Worm (Caenorhabditis elegans) whole organism, mixed stage, embryonic: ENCODE measurements around the gene nhr-61.

ENCODE experiments used
- blmp-1 ChIP-seq: fragments of 150-350 bp; optimal IDR thresholded peaks from 2 replicates; lab custom pipeline; 2014; ENCODE audit warnings: missing biosample characterization, missing genetic modification characterization
- lin-13 ChIP-seq: fragments of 150-350 bp; optimal IDR thresholded peaks from 2 replicates; lab custom pipeline; 2014; ENCODE audit warnings: missing biosample characterization, missing genetic modification characterization
- lin-32 ChIP-seq: fragments of 200-800 bp; sonication (Bioruptor generic); optimal IDR thresholded peaks from 2 replicates; lab custom pipeline; 2018; ENCODE audit warnings: mild to moderate bottlenecking, missing genetic modification characterization, missing compliant biosample characterization
- nhr-237 ChIP-seq: fragments of 150-350 bp; optimal IDR thresholded peaks from 2 replicates; lab custom pipeline; 2014; ENCODE audit warnings: missing biosample characterization, missing genetic modification characterization
- snpc-4 ChIP-seq: fragments of 150-350 bp; optimal IDR thresholded peaks from 2 replicates; lab custom pipeline; 2014; ENCODE audit warnings: missing biosample characterization, missing genetic modification characterization
- ztf-11 ChIP-seq: fragments of 150-350 bp; optimal IDR thresholded peaks from 2 replicates; lab custom pipeline; 2014; ENCODE audit warnings: missing biosample characterization, missing genetic modification characterization

ce11 chrII:14832055-14832454, 13.7 kb upstream of the nhr-61 start:
- TF ChIP-seq nhr-237 (tag; lab: Kevin White, UChicago): no peak
- TF ChIP-seq ztf-11 (tag; lab: Kevin White, UChicago): no peak
- no peak for TF ChIP-seq snpc-4 (tag; lab: Kevin White, UChicago)
- TF ChIP-seq lin-13 (tag; lab: Kevin White, UChicago): no peak
- no peak for TF ChIP-seq blmp-1 (tag; lab: Kevin White, UChicago)
- TF ChIP-seq lin-32 (GFP tag; lab: Kevin White, UChicago): no peak
